Worm (Caenorhabditis elegans) whole organism, young adult: ENCODE results near the gene clec-118.
A peak's percentile ranks its signal among the peaks of the same experiment; 100 is the strongest.

Experiments
- B0336.3 ChIP-seq: fragments of 200-800 bp; sonication (Bioruptor generic); IDR thresholded peaks from 2 replicates; pipeline ENCODE4 v1.3.6; 2022; ENCODE audit warnings: missing genetic modification characterization, missing compliant biosample characterization
- C06A6.2 ChIP-seq: fragments of 200-800 bp; sonication (Bioruptor generic); conservative IDR thresholded peaks from 2 replicates; pipeline ENCODE4 v1.3.6; 2022; ENCODE audit warnings: missing genetic modification characterization, missing compliant biosample characterization
- F49E8.2 ChIP-seq: sonication (generic microtip); optimal IDR thresholded peaks from 3 replicates; lab custom pipeline; 2017; ENCODE audit warnings: missing genetic modification characterization, mild to moderate bottlenecking, missing compliant biosample characterization, antibody characterized with exemption, moderate library complexity; ENCODE audit not compliant: insufficient read depth
- K11D2.4 ChIP-seq: fragments of 200-800 bp; sonication (Bioruptor generic); IDR thresholded peaks from 2 replicates; pipeline ENCODE4 v1.3.6; 2022; ENCODE audit warnings: missing genetic modification reagents, missing genetic modification characterization, missing compliant biosample characterization
- K12H6.12 ChIP-seq: fragments of 200-800 bp; sonication (Bioruptor generic); optimal IDR thresholded peaks from 2 replicates; lab custom pipeline; 2018; ENCODE audit warnings: mild to moderate bottlenecking, missing genetic modification characterization, missing compliant biosample characterization
- Y56A3A.18 ChIP-seq: fragments of 200-800 bp; sonication (Bioruptor generic); IDR thresholded peaks from 2 replicates; pipeline ENCODE4 v1.3.6; 2022; ENCODE audit warnings: missing genetic modification reagents, missing genetic modification characterization, missing compliant biosample characterization
- Y67H2A.10 ChIP-seq: fragments of 200-800 bp; sonication (Bioruptor generic); conservative IDR thresholded peaks from 2 replicates; pipeline ENCODE4 v1.3.6; 2022; ENCODE audit warnings: missing genetic modification reagents, missing genetic modification characterization, missing compliant biosample characterization
- Y79H2A.3 ChIP-seq: fragments of 200-800 bp; sonication (Bioruptor generic); conservative IDR thresholded peaks from 2 replicates; pipeline ENCODE4 v1.3.6; 2022; ENCODE audit warnings: missing genetic modification reagents, missing genetic modification characterization, missing compliant biosample characterization
- aptf-2 ChIP-seq: fragments of 200-800 bp; sonication (Bioruptor generic); conservative IDR thresholded peaks from 2 replicates; pipeline ENCODE4 v1.3.6; 2022; ENCODE audit warnings: missing genetic modification reagents, missing genetic modification characterization, missing compliant biosample characterization
- aptf-3 ChIP-seq: fragments of 200-800 bp; sonication (Bioruptor generic); IDR thresholded peaks from 2 replicates; pipeline ENCODE4 v1.3.6; 2022; ENCODE audit warnings: missing genetic modification characterization, missing compliant biosample characterization
- athp-1 ChIP-seq: sonication (generic microtip); optimal IDR thresholded peaks from 2 replicates; lab custom pipeline; 2017; ENCODE audit warnings: mild to moderate bottlenecking, missing genetic modification characterization, missing compliant biosample characterization
- cebp-2 ChIP-seq: fragments of 200-800 bp; sonication (Bioruptor generic); IDR thresholded peaks from 2 replicates; pipeline ENCODE4 v1.3.6; 2022; ENCODE audit warnings: missing genetic modification characterization, missing compliant biosample characterization
- ceh-40 ChIP-seq: fragments of 200-800 bp; sonication (Bioruptor generic); IDR thresholded peaks from 2 replicates; pipeline ENCODE4 v1.3.6; 2022; ENCODE audit warnings: missing genetic modification characterization, missing compliant biosample characterization
- ceh-58 ChIP-seq: fragments of 200-800 bp; sonication (Bioruptor generic); IDR thresholded peaks from 2 replicates; pipeline ENCODE4 v1.3.6; 2022; ENCODE audit warnings: missing genetic modification characterization, missing compliant biosample characterization
- die-1 ChIP-seq: sonication (generic microtip); optimal IDR thresholded peaks from 2 replicates; lab custom pipeline; 2016; ENCODE audit warnings: missing genotype, mild to moderate bottlenecking, missing genetic modification characterization, missing compliant biosample characterization
- dox-1 ChIP-seq: fragments of 200-800 bp; sonication (Bioruptor generic); IDR thresholded peaks from 2 replicates; pipeline ENCODE4 v1.3.6; 2022; ENCODE audit warnings: missing genetic modification reagents, missing genetic modification characterization, missing compliant biosample characterization
- egl-18 ChIP-seq: fragments of 200-800 bp; sonication (Bioruptor generic); IDR thresholded peaks from 2 replicates; pipeline ENCODE4 v1.3.6; 2022; ENCODE audit warnings: missing genetic modification reagents, missing genetic modification characterization, missing compliant biosample characterization
- egrh-3 ChIP-seq: fragments of 200-800 bp; sonication (Bioruptor generic); IDR thresholded peaks from 2 replicates; pipeline ENCODE4 v1.3.6; 2022; ENCODE audit warnings: missing genetic modification reagents, missing genetic modification characterization, missing compliant biosample characterization
- ekl-4 ChIP-seq: fragments of 200-800 bp; sonication (Bioruptor generic); IDR thresholded peaks from 2 replicates; pipeline ENCODE4 v1.3.6; 2022; ENCODE audit warnings: missing genetic modification reagents, missing genetic modification characterization, missing compliant biosample characterization
- ets-4 ChIP-seq: fragments of 200-800 bp; sonication (Bioruptor generic); optimal IDR thresholded peaks from 2 replicates; lab custom pipeline; 2018; ENCODE audit warnings: mild to moderate bottlenecking, missing genetic modification characterization, missing compliant biosample characterization
- fkh-3 ChIP-seq: sonication (generic microtip); optimal IDR thresholded peaks from 2 replicates; lab custom pipeline; 2016; ENCODE audit warnings: mild to moderate bottlenecking, missing genetic modification characterization, missing compliant biosample characterization
- him-1 ChIP-seq: sonication (generic microtip); optimal IDR thresholded peaks from 2 replicates; lab custom pipeline; 2016; ENCODE audit warnings: missing genotype, missing genetic modification reagents, missing genetic modification characterization, missing compliant biosample characterization
- hmg-1.2 ChIP-seq: fragments of 200-800 bp; sonication (Bioruptor generic); IDR thresholded peaks from 2 replicates; pipeline ENCODE4 v1.3.6; 2022; ENCODE audit warnings: missing genetic modification reagents, missing genetic modification characterization, missing compliant biosample characterization
- hmg-20 ChIP-seq: fragments of 200-800 bp; sonication (Bioruptor generic); IDR thresholded peaks from 2 replicates; pipeline ENCODE4 v1.3.6; 2022; ENCODE audit warnings: missing genetic modification reagents, missing genetic modification characterization, missing compliant biosample characterization
- hrde-1 ChIP-seq: sonication (generic microtip); optimal IDR thresholded peaks from 2 replicates; lab custom pipeline; 2016; ENCODE audit warnings: missing genetic modification characterization, mild to moderate bottlenecking, missing compliant biosample characterization, moderate library complexity, missing genotype, missing genetic modification reagents, borderline replicate concordance
- hsf-1 ChIP-seq: fragments of 200-800 bp; sonication (Bioruptor generic); IDR thresholded peaks from 2 replicates; pipeline ENCODE4 v1.3.6; 2022; ENCODE audit warnings: missing genetic modification reagents, missing genetic modification characterization, missing compliant biosample characterization
- lin-26 ChIP-seq: fragments of 200-800 bp; sonication (Bioruptor generic); IDR thresholded peaks from 2 replicates; pipeline ENCODE4 v1.3.6; 2022; ENCODE audit warnings: missing genetic modification reagents, missing genetic modification characterization, missing compliant biosample characterization
- madf-6 ChIP-seq: fragments of 200-800 bp; sonication (Bioruptor generic); IDR thresholded peaks from 2 replicates; pipeline ENCODE4 v1.3.6; 2022; ENCODE audit warnings: missing genetic modification reagents, missing genetic modification characterization, missing compliant biosample characterization
- nfya-1 ChIP-seq: sonication (generic microtip); optimal IDR thresholded peaks from 2 replicates; lab custom pipeline; 2017; ENCODE audit warnings: antibody characterized with exemption, missing compliant biosample characterization, missing genetic modification characterization, borderline replicate concordance; ENCODE audit not compliant: insufficient read depth
- nfyb-1 ChIP-seq: fragments of 200-800 bp; sonication (Bioruptor generic); IDR thresholded peaks from 2 replicates; pipeline ENCODE4 v1.3.6; 2022; ENCODE audit warnings: missing genetic modification reagents, missing genetic modification characterization, missing compliant biosample characterization
- nhr-80 ChIP-seq: sonication (generic microtip); optimal IDR thresholded peaks from 2 replicates; lab custom pipeline; 2016; ENCODE audit warnings: missing genetic modification characterization, missing compliant biosample characterization
- repo-1 ChIP-seq: sonication (generic microtip); optimal IDR thresholded peaks from 2 replicates; lab custom pipeline; 2017; ENCODE audit warnings: mild to moderate bottlenecking, missing genetic modification characterization, missing compliant biosample characterization
- rpc-1 ChIP-seq, 2 experiments: fragments of 150-350 bp in 1 of 2; sonication (generic microtip) in 1 of 2; optimal IDR thresholded peaks; 2 replicates each; lab custom pipeline; 2014 to 2018; ENCODE audit warnings: missing biosample characterization in 1 of 2, missing genetic modification characterization in 1 of 2, missing genetic modification reagents in 1 of 2, missing genotype in 1 of 2
- sea-2 ChIP-seq: fragments of 200-800 bp; sonication (Bioruptor generic); IDR thresholded peaks from 2 replicates; pipeline ENCODE4 v1.3.6; 2022; ENCODE audit warnings: missing genetic modification characterization, missing compliant biosample characterization
- snpc-3.4 ChIP-seq: sonication (generic microtip); optimal IDR thresholded peaks from 2 replicates; lab custom pipeline; 2017; ENCODE audit warnings: missing genetic modification characterization, mild to moderate bottlenecking, missing compliant biosample characterization, antibody characterized with exemption, moderate library complexity, missing genotype, missing genetic modification reagents
- snpc-4 ChIP-seq, 5 experiments: fragments of 150-350 bp in 1 of 5; sonication (generic microtip) in 4 of 5; optimal IDR thresholded peaks; 2 replicates each; lab custom pipeline; 2014 to 2018; ENCODE audit warnings: missing genetic modification characterization in 5 of 5, missing biosample characterization in 3 of 5, antibody characterized with exemption in 2 of 5, mild to moderate bottlenecking in 2 of 5, missing compliant biosample characterization in 2 of 5, missing genotype in 2 of 5, moderate library complexity in 2 of 5, missing genetic modification reagents in 1 of 5
- somi-1 ChIP-seq: fragments of 200-800 bp; sonication (Bioruptor generic); optimal IDR thresholded peaks from 2 replicates; lab custom pipeline; 2018; ENCODE audit warnings: mild to moderate bottlenecking, missing genetic modification characterization, missing compliant biosample characterization
- sptf-2 ChIP-seq: fragments of 200-800 bp; sonication (Bioruptor generic); optimal IDR thresholded peaks from 2 replicates; lab custom pipeline; 2018; ENCODE audit warnings: mild to moderate bottlenecking, missing genetic modification characterization, missing compliant biosample characterization
- tbp1 ChIP-seq: fragments of 200-800 bp; sonication (Bioruptor generic); optimal IDR thresholded peaks from 2 replicates; lab custom pipeline; 2018; ENCODE audit warnings: mild to moderate bottlenecking, missing genetic modification characterization, missing compliant biosample characterization
- tlf-1 ChIP-seq: fragments of 200-800 bp; sonication (Bioruptor generic); optimal IDR thresholded peaks from 2 replicates; lab custom pipeline; 2018; ENCODE audit warnings: mild to moderate bottlenecking, missing genetic modification characterization, missing compliant biosample characterization
- zfh-2 ChIP-seq: fragments of 200-800 bp; sonication (Bioruptor generic); conservative IDR thresholded peaks from 2 replicates; pipeline ENCODE4 v1.3.6; 2022; ENCODE audit warnings: missing genetic modification reagents, missing genetic modification characterization, missing compliant biosample characterization
- ztf-28 ChIP-seq: fragments of 200-800 bp; sonication (Bioruptor generic); IDR thresholded peaks from 2 replicates; pipeline ENCODE4 v1.3.6; 2022; ENCODE audit warnings: missing genetic modification reagents, missing genetic modification characterization, missing compliant biosample characterization

The clec-118 gene

DNA sequence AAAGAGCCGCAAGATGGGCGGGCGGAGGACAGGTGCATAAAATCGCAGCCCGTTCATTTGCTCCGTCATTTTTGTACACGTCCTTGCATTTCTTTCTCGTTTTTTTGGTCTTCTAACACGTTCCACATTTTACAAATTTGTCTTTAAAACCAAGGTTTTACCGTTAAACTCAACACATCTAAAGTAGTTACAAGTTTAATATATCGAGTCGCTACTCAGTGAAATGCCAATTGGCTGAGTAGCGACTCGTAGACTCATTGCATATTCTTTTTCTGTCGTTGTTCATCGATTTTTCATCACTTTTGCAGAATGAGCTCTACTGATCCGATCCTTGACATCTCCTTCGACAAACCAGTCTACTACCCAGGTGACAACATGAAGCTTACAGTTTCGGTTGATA lies 14.9 kb upstream of the clec-118 start, which contains the start of gene arrd-1:
arrd-1 (plus strand) TSS at position 301 of the 400 bp plus-strand sequence.
- TF ChIP-seq ceh-58 (GFP tag; lab: Robert Waterston, UW) (no peak), die-1 (tag; lab: Kevin White, UChicago) (no peak), athp-1 (tag; lab: Kevin White, UChicago) (no peak), B0336.3 (no peak)

DNA sequence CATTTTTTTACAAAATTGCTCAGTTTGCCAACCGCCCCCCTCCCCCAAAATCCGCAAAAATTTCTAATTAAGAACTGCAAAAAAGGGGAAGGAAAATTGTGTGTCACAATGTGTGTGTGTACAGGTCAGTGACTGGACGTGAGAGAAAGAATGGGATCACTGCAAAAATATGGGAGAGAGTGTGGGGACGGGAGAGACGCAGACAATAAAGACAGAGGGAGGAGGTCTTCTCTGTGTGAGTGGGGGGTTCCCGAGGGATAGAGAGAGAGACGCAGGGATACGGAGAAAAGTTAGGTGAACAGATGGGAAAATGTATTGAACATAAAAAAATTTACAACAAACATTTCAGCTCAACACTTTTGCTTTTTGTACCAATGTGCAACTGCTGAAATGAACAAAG lies 13.7 kb upstream of the clec-118 start:
- TF ChIP-seq zfh-2 (peak; percentile 57; the same call in 1 of the 2 replicates), nfyb-1 (GFP tag; lab: Robert Waterston, UW) (no peak), K12H6.12 (tag; lab: Kevin White, UChicago) (peak; percentile 24), egrh-3 (GFP tag; lab: Robert Waterston, UW) (peak; percentile 20; the same call in 1 of the 2 replicates), hmg-1.2 (GFP tag; lab: Robert Waterston, UW) (peak; percentile 93), cebp-2 (no peak)

DNA sequence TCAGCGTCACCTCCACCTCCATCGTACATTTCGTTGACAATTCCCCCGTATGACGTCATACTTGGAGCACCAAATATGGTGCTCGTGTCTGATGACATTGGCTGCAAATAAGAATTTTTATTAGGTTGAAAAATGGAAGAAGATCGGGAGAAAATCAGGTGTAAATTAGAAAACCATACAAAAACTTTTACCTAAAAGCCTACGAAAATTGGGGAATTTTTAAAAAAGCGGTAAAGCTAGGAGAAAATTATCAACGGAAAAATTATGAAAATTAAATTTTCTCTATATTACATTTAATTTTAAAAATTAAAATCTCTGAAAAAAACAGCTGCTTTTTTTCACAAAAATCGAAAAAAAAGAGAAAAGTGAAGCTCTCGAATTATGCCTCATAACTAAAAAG lies 12.2 kb upstream of the clec-118 start, which contains the start of gene T04B8.5:
T04B8.5 (minus strand) TSS at position 101 of the 400 bp plus-strand sequence.
- TF ChIP-seq fkh-3 (tag; lab: Kevin White, UChicago) = no peak
- no peak for TF ChIP-seq snpc-3.4 (tag; lab: Kevin White, UChicago)
- TF ChIP-seq K11D2.4 (GFP tag; lab: Robert Waterston, UW) = no peak
- no peak for TF ChIP-seq madf-6 (GFP tag; lab: Robert Waterston, UW)
- no peak for TF ChIP-seq him-1 (tag; lab: Kevin White, UChicago)
- TF ChIP-seq tbp1 (GFP tag; lab: Kevin White, UChicago) = no peak
- TF ChIP-seq aptf-3 (GFP tag; lab: Robert Waterston, UW) = no peak
- TF ChIP-seq ceh-40 (GFP tag; lab: Robert Waterston, UW) = no peak
- TF ChIP-seq dox-1 (GFP tag; lab: Robert Waterston, UW) = no peak
- TF ChIP-seq sea-2 (GFP tag; lab: Robert Waterston, UW) = no peak
- no peak for TF ChIP-seq egl-18 (GFP tag; lab: Robert Waterston, UW)
- TF ChIP-seq ets-4 (GFP tag; lab: Kevin White, UChicago) = no peak
- TF ChIP-seq F49E8.2 (tag; lab: Kevin White, UChicago) = no peak
- TF ChIP-seq snpc-4 (GFP tag; optimal IDR thresholded peaks at IDR 0.05; lab: Kevin White, UChicago) = no peak
- TF ChIP-seq snpc-4 (tag; optimal IDR thresholded peaks at IDR 0.05; lab: Kevin White, UChicago) = no peak
- TF ChIP-seq C06A6.2 = no peak
- no peak for TF ChIP-seq Y79H2A.3 (GFP tag; lab: Robert Waterston, UW)
- TF ChIP-seq sptf-2 = no peak
- no peak for TF ChIP-seq Y56A3A.18 (GFP tag; lab: Robert Waterston, UW)

DNA sequence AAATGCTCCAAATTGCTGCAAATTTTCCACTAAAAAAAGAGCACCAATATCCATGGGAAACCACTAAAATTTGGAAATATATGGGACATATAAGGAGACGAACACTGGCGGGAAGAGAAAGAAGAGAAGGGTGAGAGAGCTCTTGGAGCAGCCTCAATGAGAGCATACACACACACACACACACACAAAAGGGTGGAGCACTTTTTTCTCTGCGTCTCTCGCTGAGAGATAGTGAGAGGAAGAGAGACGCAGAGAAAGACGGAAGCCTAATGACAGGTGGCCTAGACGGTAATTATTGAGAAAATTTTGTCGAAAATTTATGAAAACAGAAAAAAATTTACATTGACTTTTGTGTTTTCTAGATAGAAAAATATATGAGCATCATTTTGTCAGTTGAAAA lies 10.2 kb upstream of the clec-118 start:
- no peak for TF ChIP-seq hrde-1 (tag; lab: Kevin White, UChicago)
- TF ChIP-seq C06A6.2 = no peak
- no peak for TF ChIP-seq somi-1 (GFP tag; lab: Kevin White, UChicago)
- no peak for TF ChIP-seq Y67H2A.10 (GFP tag; lab: Robert Waterston, UW)
- TF ChIP-seq madf-6 (GFP tag; lab: Robert Waterston, UW) = no peak
- no peak for TF ChIP-seq B0336.3
- peak; percentile 35 for TF ChIP-seq nhr-80
- TF ChIP-seq nfya-1 (tag; lab: Kevin White, UChicago) = no peak
- peak; percentile 93 for TF ChIP-seq hmg-1.2 (GFP tag; lab: Robert Waterston, UW)
- TF ChIP-seq repo-1 (tag; lab: Kevin White, UChicago) = no peak
- no peak for TF ChIP-seq aptf-2
- TF ChIP-seq rpc-1 (optimal IDR thresholded peaks at IDR 0.05; lab: Kevin White, UChicago) = no peak
- TF ChIP-seq rpc-1 (tag; optimal IDR thresholded peaks at IDR 0.05; lab: Kevin White, UChicago) = no peak
- no peak for TF ChIP-seq lin-26 (GFP tag; lab: Robert Waterston, UW)
- no peak for TF ChIP-seq tlf-1 (GFP tag; lab: Kevin White, UChicago)
- no peak for TF ChIP-seq hsf-1 (GFP tag; lab: Robert Waterston, UW)
- TF ChIP-seq ekl-4 (GFP tag; lab: Robert Waterston, UW) = no peak
- no peak for TF ChIP-seq hmg-20 (GFP tag; lab: Robert Waterston, UW)
- TF ChIP-seq ztf-28 = no peak
